Worm (Caenorhabditis elegans): Measurements from ENCODE around the gene dhs-9.
A peak's percentile ranks its signal among the peaks of the same experiment; 100 is the strongest.

ce11 chrIII:5379879-5380331 is 12.1 kb upstream of the dhs-9 start, which contains the start of gene paqr-2:
- TF ChIP-seq zip-8 (tag; optimal IDR thresholded peaks at IDR 0.05), result no peak
- no peak for TF ChIP-seq unc-39 (tag; optimal IDR thresholded peaks at IDR 0.05)
- TF ChIP-seq nhr-237 (tag; optimal IDR thresholded peaks at IDR 0.05), result no peak
- no peak for TF ChIP-seq drap-1 (GFP tag; optimal IDR thresholded peaks at IDR 0.05)
- TF ChIP-seq nhr-76 (tag; optimal IDR thresholded peaks at IDR 0.05), result no peak
- no peak for TF ChIP-seq ceh-39 (tag; optimal IDR thresholded peaks at IDR 0.05)
- no peak for TF ChIP-seq blmp-1 (tag; optimal IDR thresholded peaks at IDR 0.05)
- TF ChIP-seq lsy-2 (tag; optimal IDR thresholded peaks at IDR 0.05), result peak; percentile 31
- no peak for TF ChIP-seq bed-3 (GFP tag; optimal IDR thresholded peaks at IDR 0.05)
